Worm (Caenorhabditis elegans) whole organism, L4 larva: ENCODE results near the gene F56A8.3.

Source experiments
- D1046.2 ChIP-seq: fragments of 200-800 bp; sonication (Bioruptor generic); IDR thresholded peaks from 2 replicates; pipeline ENCODE4 v1.3.6; 2022; ENCODE audit warnings: missing genetic modification characterization, missing compliant biosample characterization
- F10B5.3 ChIP-seq: sonication (generic microtip); optimal IDR thresholded peaks from 2 replicates; lab custom pipeline; 2016; ENCODE audit warnings: mild to moderate bottlenecking, missing genetic modification characterization, missing compliant biosample characterization
- R02D3.7 ChIP-seq: fragments of 150-350 bp; sonication (generic microtip); optimal IDR thresholded peaks from 3 replicates; lab custom pipeline; 2014; ENCODE audit warnings: missing biosample characterization, missing genetic modification characterization
- attf-4 ChIP-seq: sonication (generic microtip); optimal IDR thresholded peaks from 3 replicates; lab custom pipeline; 2017; ENCODE audit warnings: missing biosample characterization, missing genetic modification characterization
- ceh-20 ChIP-seq: fragments of 200-800 bp; sonication (Bioruptor generic); IDR thresholded peaks from 2 replicates; pipeline ENCODE4 v1.3.6; 2022; ENCODE audit warnings: missing genetic modification reagents, missing genetic modification characterization, missing compliant biosample characterization
- ceh-28 ChIP-seq: fragments of 150-350 bp; optimal IDR thresholded peaks from 2 replicates; lab custom pipeline; 2014; ENCODE audit warnings: missing biosample characterization, missing genetic modification reagents, missing genetic modification characterization
- ceh-32 ChIP-seq: sonication (generic microtip); optimal IDR thresholded peaks from 2 replicates; lab custom pipeline; 2016; ENCODE audit warnings: mild to moderate bottlenecking, missing genetic modification characterization, missing compliant biosample characterization; ENCODE audit not compliant: poor library complexity
- ceh-82 ChIP-seq: sonication (generic microtip); optimal IDR thresholded peaks from 2 replicates; lab custom pipeline; 2017; ENCODE audit warnings: missing biosample characterization, missing genetic modification characterization
- ces-1 ChIP-seq: fragments of 150-350 bp; sonication (generic microtip); optimal IDR thresholded peaks from 4 replicates; lab custom pipeline; 2014; ENCODE audit warnings: missing biosample characterization, missing genetic modification reagents, missing genetic modification characterization
- daf-19 ChIP-seq: fragments of 200-800 bp; sonication (Bioruptor generic); conservative IDR thresholded peaks from 2 replicates; pipeline ENCODE4 v1.3.6; 2022; ENCODE audit warnings: missing genetic modification characterization, missing compliant biosample characterization
- dve-1 ChIP-seq: sonication (generic microtip); optimal IDR thresholded peaks from 2 replicates; lab custom pipeline; 2017; ENCODE audit warnings: antibody characterized with exemption, mild to moderate bottlenecking, missing genetic modification characterization, missing compliant biosample characterization; ENCODE audit not compliant: insufficient read depth
- hif-1 ChIP-seq, 2 experiments: sonication (generic microtip); optimal IDR thresholded peaks; 2 replicates each; lab custom pipeline; 2016 to 2017; ENCODE audit warnings: missing compliant biosample characterization in 2 of 2, missing genetic modification characterization in 2 of 2, missing genetic modification reagents in 2 of 2, missing genotype in 2 of 2, mild to moderate bottlenecking in 1 of 2
- hlh-30 ChIP-seq: sonication (generic microtip); optimal IDR thresholded peaks from 2 replicates; lab custom pipeline; 2017; ENCODE audit warnings: antibody characterized with exemption, mild to moderate bottlenecking, missing genetic modification characterization, missing compliant biosample characterization; ENCODE audit not compliant: insufficient read depth
- lin-1 ChIP-seq: fragments of 200-800 bp; sonication (Bioruptor generic); IDR thresholded peaks from 2 replicates; pipeline ENCODE4 v1.3.6; 2022; ENCODE audit warnings: missing genetic modification reagents, missing genetic modification characterization, missing compliant biosample characterization
- lin-13 ChIP-seq: fragments of 150-350 bp; optimal IDR thresholded peaks from 2 replicates; lab custom pipeline; 2014; ENCODE audit warnings: missing biosample characterization, missing genetic modification reagents, missing genetic modification characterization
- lir-3 ChIP-seq: sonication (generic microtip); optimal IDR thresholded peaks from 2 replicates; lab custom pipeline; 2016; ENCODE audit warnings: mild to moderate bottlenecking, missing genetic modification characterization, missing compliant biosample characterization
- madf-9 ChIP-seq: fragments of 200-800 bp; sonication (Bioruptor generic); conservative IDR thresholded peaks from 2 replicates; pipeline ENCODE4 v1.3.6; 2022; ENCODE audit warnings: missing genetic modification reagents, missing genetic modification characterization, missing compliant biosample characterization
- mdt-29 ChIP-seq: fragments of 200-800 bp; sonication (Bioruptor generic); IDR thresholded peaks from 2 replicates; pipeline ENCODE4 v1.3.6; 2022; ENCODE audit warnings: missing genetic modification reagents, missing genetic modification characterization, missing compliant biosample characterization
- mep-1 ChIP-seq: fragments of 150-350 bp; sonication (generic microtip); optimal IDR thresholded peaks from 3 replicates; lab custom pipeline; 2014; ENCODE audit warnings: missing biosample characterization, missing genetic modification characterization
- mxl-2 ChIP-seq: fragments of 200-800 bp; sonication (Bioruptor generic); conservative IDR thresholded peaks from 2 replicates; pipeline ENCODE4 v1.3.6; 2022; ENCODE audit warnings: missing genetic modification reagents, missing genetic modification characterization, missing compliant biosample characterization
- mxl-3 ChIP-seq: fragments of 200-800 bp; sonication (Bioruptor generic); optimal IDR thresholded peaks from 2 replicates; lab custom pipeline; 2018; ENCODE audit warnings: mild to moderate bottlenecking, missing genetic modification characterization, missing compliant biosample characterization
- nhr-102 ChIP-seq: sonication (generic microtip); optimal IDR thresholded peaks from 2 replicates; lab custom pipeline; 2016; ENCODE audit warnings: mild to moderate bottlenecking, missing genetic modification characterization, moderate library complexity, missing compliant biosample characterization
- nhr-28 ChIP-seq: fragments of 150-350 bp; optimal IDR thresholded peaks from 2 replicates; lab custom pipeline; 2014; ENCODE audit warnings: missing biosample characterization, missing genetic modification characterization
- nhr-6 ChIP-seq: fragments of 150-350 bp; optimal IDR thresholded peaks from 2 replicates; lab custom pipeline; 2014; ENCODE audit warnings: missing biosample characterization, missing genetic modification characterization
- nhr-77 ChIP-seq: fragments of 150-350 bp; optimal IDR thresholded peaks from 2 replicates; lab custom pipeline; 2014; ENCODE audit warnings: missing biosample characterization, missing genetic modification characterization
- pha-4 ChIP-seq, 2 experiments: fragments of 150-350 bp in 1 of 2; fragments of 200-800 bp in 1 of 2; sonication (Bioruptor generic) in 1 of 2; IDR thresholded peaks in 1 of 2; optimal IDR thresholded peaks in 1 of 2; 2 replicates each; pipeline versions ENCODE4 v1.3.6 to Lab custom; 2014 to 2022; ENCODE audit warnings: missing genetic modification characterization in 2 of 2, missing genetic modification reagents in 2 of 2, missing biosample characterization in 1 of 2, missing compliant biosample characterization in 1 of 2
- php-3 ChIP-seq: fragments of 200-800 bp; sonication (Bioruptor generic); IDR thresholded peaks from 2 replicates; pipeline ENCODE4 v1.3.6; 2022; ENCODE audit warnings: missing genetic modification reagents, missing genetic modification characterization, missing compliant biosample characterization
- saeg-2 ChIP-seq: fragments of 200-800 bp; sonication (Bioruptor generic); IDR thresholded peaks from 2 replicates; pipeline ENCODE4 v1.3.6; 2022; ENCODE audit warnings: missing genetic modification reagents, missing genetic modification characterization, missing compliant biosample characterization
- snpc-1.2 ChIP-seq: fragments of 200-800 bp; sonication (Bioruptor generic); IDR thresholded peaks from 2 replicates; pipeline ENCODE4 v1.3.6; 2022; ENCODE audit warnings: missing genetic modification reagents, missing genetic modification characterization, missing compliant biosample characterization
- tag-97 ChIP-seq: fragments of 200-800 bp; sonication (Bioruptor generic); IDR thresholded peaks from 2 replicates; pipeline ENCODE4 v1.3.6; 2022; ENCODE audit warnings: missing genetic modification characterization, missing compliant biosample characterization
- unc-130 ChIP-seq: sonication (generic microtip); optimal IDR thresholded peaks from 2 replicates; lab custom pipeline; 2016; ENCODE audit warnings: missing genetic modification reagents, missing genetic modification characterization, missing compliant biosample characterization
- unc-62 ChIP-seq, 3 experiments: fragments of 150-350 bp in 1 of 3; sonication (generic microtip); optimal IDR thresholded peaks in 2 of 3; peaks in 1 of 3; 1 replicate in 1 of 3; 2 replicates in 2 of 3; lab custom pipeline; 2014 to 2017; ENCODE audit warnings: missing biosample characterization in 3 of 3, missing genetic modification characterization in 3 of 3, missing genetic modification reagents in 3 of 3, missing genotype in 1 of 3
- zip-11 ChIP-seq: fragments of 200-800 bp; sonication (Bioruptor generic); IDR thresholded peaks from 2 replicates; pipeline ENCODE4 v1.3.6; 2022; ENCODE audit warnings: missing genetic modification characterization, missing compliant biosample characterization
- ztf-7 ChIP-seq: fragments of 150-350 bp; optimal IDR thresholded peaks from 2 replicates; lab custom pipeline; 2014; ENCODE audit warnings: missing biosample characterization, missing genetic modification characterization

F56A8.3 gene

ce11 chrIII:13256438-13256928, at the start of gene F56A8.3 (continued):
- no peak for TF ChIP-seq tag-97 (GFP tag; lab: Robert Waterston, UW)
- TF ChIP-seq attf-4 (tag; lab: Kevin White, UChicago): no peak
- TF ChIP-seq zip-11 (GFP tag; lab: Robert Waterston, UW): no peak
- TF ChIP-seq, all 104 proteins: peak for 23

DNA sequence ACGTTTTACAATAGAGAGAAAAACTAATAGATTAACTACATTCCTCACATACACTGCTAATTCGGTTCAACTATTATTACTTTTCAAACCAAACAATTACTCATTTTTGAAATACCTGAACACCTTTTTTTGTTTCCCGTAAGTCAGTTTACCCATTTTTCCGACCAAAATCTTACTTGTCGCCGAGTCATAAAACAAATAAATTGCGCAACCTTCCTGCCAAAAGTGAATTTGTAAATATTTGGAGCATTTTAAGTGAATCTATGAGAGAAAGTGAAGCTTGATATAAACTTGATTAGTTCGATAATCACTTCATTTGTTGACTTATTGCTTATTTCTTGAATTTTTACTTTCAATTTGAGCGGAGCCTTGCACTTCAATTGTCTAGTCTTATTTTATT, 47.7 kb upstream of the F56A8.3 start:
- TF ChIP-seq mdt-29 (GFP tag; lab: Robert Waterston, UW) (no peak), madf-9 (no peak), mep-1 (tag; lab: Kevin White, UChicago) (no peak), hlh-30 (tag; lab: Kevin White, UChicago) (no peak), nhr-77 (tag; lab: Kevin White, UChicago) (no peak), zip-11 (GFP tag; lab: Robert Waterston, UW) (no peak), F10B5.3 (tag; lab: Kevin White, UChicago) (no peak), dve-1 (tag; lab: Kevin White, UChicago) (no peak), php-3 (no peak), snpc-1.2 (no peak), ceh-20 (GFP tag; lab: Robert Waterston, UW) (no peak), hif-1 (tag; optimal IDR thresholded peaks at IDR 0.05; lab: Kevin White, UChicago) (no peak), lir-3 (no peak)

DNA sequence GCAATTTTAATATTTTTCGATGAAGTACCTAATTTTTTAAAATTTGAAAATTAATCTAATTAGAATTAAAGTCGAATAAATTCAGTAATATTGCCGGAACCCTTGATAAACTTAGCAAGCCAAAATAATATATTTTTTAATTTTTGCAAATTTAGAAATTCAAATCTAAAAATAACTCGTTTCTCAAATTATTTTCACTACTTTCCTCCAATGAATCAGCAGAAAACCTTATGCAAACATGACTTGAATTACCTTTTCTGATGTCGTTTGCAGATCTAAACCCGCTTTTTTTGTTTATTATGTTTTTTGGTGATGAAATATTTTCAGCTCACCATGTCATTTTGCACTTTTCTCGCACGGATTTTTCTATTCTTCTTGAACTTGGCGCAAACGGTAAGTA, 44.3 kb upstream of the F56A8.3 start, which contains the start of gene tsp-3:
TSS of gene tsp-3 (plus strand) at position 301 of the 400 bp plus-strand sequence.
- TF ChIP-seq ceh-82 (no peak), daf-19 (GFP tag; lab: Robert Waterston, UW) (no peak), mxl-2 (GFP tag; lab: Robert Waterston, UW) (no peak)

ce11 chrIII:13213111-13213510, 43.6 kb upstream of the F56A8.3 start:
- TF ChIP-seq lin-1 (GFP tag; lab: Robert Waterston, UW): no peak
- peak in 1 of 2 experiments; percentile 92 for TF ChIP-seq unc-62 (GFP tag; optimal IDR thresholded peaks at IDR 0.05 in 1 of 2; lab: Kevin White, UChicago)
- no peak for TF ChIP-seq unc-62 (tag; optimal IDR thresholded peaks at IDR 0.05; lab: Kevin White, UChicago)
- TF ChIP-seq ceh-28: no peak

DNA sequence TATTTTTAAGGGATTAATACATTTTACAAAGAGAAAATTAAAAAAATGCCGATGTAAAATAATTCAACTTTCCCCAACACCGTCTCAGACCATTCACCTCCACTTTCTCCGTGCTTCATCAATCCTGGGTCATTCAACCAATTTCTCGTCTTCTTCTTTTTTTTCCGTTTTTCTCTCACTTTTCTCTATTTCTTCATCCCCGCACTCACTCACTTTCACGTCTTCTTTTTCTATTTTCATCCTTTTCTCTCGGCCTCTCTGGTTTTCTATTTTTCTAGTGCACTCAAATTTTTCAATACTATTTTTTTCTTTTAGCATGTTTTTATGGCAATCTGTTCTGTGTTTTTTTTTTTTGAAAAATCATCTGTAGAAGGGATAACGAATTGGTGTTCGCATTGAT, 41.0 kb upstream of the F56A8.3 start:
- TF ChIP-seq ceh-32 (no peak), nhr-6 (tag; lab: Kevin White, UChicago) (no peak), R02D3.7 (tag; lab: Kevin White, UChicago) (no peak), madf-9 (no peak), lin-13 (GFP tag; lab: Kevin White, UChicago) (no peak), ztf-7 (tag; lab: Kevin White, UChicago) (no peak), nhr-28 (tag; lab: Kevin White, UChicago) (no peak), D1046.2 (GFP tag; lab: Robert Waterston, UW) (no peak), unc-130 (GFP tag; lab: Kevin White, UChicago) (no peak), saeg-2 (GFP tag; lab: Robert Waterston, UW) (no peak), attf-4 (tag; lab: Kevin White, UChicago) (no peak), pha-4 (GFP tag; IDR thresholded peaks at IDR 0.05; lab: Robert Waterston, UW) (no peak), pha-4 (tag; optimal IDR thresholded peaks at IDR 0.05; lab: Kevin White, UChicago) (no peak), mxl-3 (GFP tag; lab: Kevin White, UChicago) (no peak), ceh-20 (GFP tag; lab: Robert Waterston, UW) (no peak), nhr-102 (tag; lab: Kevin White, UChicago) (no peak), ces-1 (GFP tag; lab: Kevin White, UChicago) (no peak)
